Worm (Caenorhabditis elegans) whole organism, late embryonic: ENCODE measurements around the gene C27B7.9.

Source experiments
- F13H6.1 ChIP-seq: sonication (generic microtip); optimal IDR thresholded peaks from 2 replicates; lab custom pipeline; 2016; ENCODE audit warnings: missing genetic modification characterization, missing compliant biosample characterization
- K09A11.1 ChIP-seq: sonication (generic microtip); optimal IDR thresholded peaks from 2 replicates; lab custom pipeline; 2017; ENCODE audit warnings: antibody characterized with exemption, mild to moderate bottlenecking, missing genetic modification characterization, missing compliant biosample characterization; ENCODE audit not compliant: insufficient read depth
- ceh-30 ChIP-seq: fragments of 150-350 bp; optimal IDR thresholded peaks from 2 replicates; lab custom pipeline; 2014; ENCODE audit warnings: missing biosample characterization, missing genetic modification characterization
- elt-2 ChIP-seq: sonication (generic microtip); optimal IDR thresholded peaks from 2 replicates; lab custom pipeline; 2016; ENCODE audit warnings: missing genetic modification reagents, missing genetic modification characterization, missing compliant biosample characterization
- eyg-1 ChIP-seq: sonication (generic microtip); optimal IDR thresholded peaks from 2 replicates; lab custom pipeline; 2016; ENCODE audit warnings: missing genotype, missing genetic modification characterization, missing compliant biosample characterization
- fkh-10 ChIP-seq: fragments of 150-350 bp; optimal IDR thresholded peaks from 2 replicates; lab custom pipeline; 2014; ENCODE audit warnings: missing biosample characterization, missing genetic modification reagents, missing genetic modification characterization
- gmeb-2 ChIP-seq: sonication (generic microtip); optimal IDR thresholded peaks from 2 replicates; lab custom pipeline; 2016; ENCODE audit warnings: missing genetic modification characterization, inconsistent platforms, missing compliant biosample characterization
- nhr-11 ChIP-seq: fragments of 150-350 bp; optimal IDR thresholded peaks from 2 replicates; lab custom pipeline; 2014; ENCODE audit warnings: missing biosample characterization, missing genetic modification characterization
- nhr-232 ChIP-seq: sonication (generic microtip); optimal IDR thresholded peaks from 2 replicates; lab custom pipeline; 2016; ENCODE audit warnings: missing genetic modification characterization, missing compliant biosample characterization
- rnt-1 ChIP-seq: sonication (generic microtip); optimal IDR thresholded peaks from 2 replicates; lab custom pipeline; 2016; ENCODE audit warnings: missing genetic modification characterization, missing compliant biosample characterization
- unc-55 ChIP-seq: sonication (generic microtip); optimal IDR thresholded peaks from 2 replicates; lab custom pipeline; 2017; ENCODE audit warnings: missing biosample characterization, missing genetic modification reagents, missing genetic modification characterization
- unc-86 ChIP-seq: sonication (generic microtip); optimal IDR thresholded peaks from 2 replicates; lab custom pipeline; 2016; ENCODE audit warnings: missing genetic modification characterization, missing compliant biosample characterization

- TF ChIP-seq F13H6.1 (tag; lab: Kevin White, UChicago) = no peak
- no peak for TF ChIP-seq ceh-30 (tag; lab: Kevin White, UChicago)
- no peak for TF ChIP-seq nhr-11 (tag; lab: Kevin White, UChicago)
- no peak for TF ChIP-seq fkh-10 (GFP tag; lab: Kevin White, UChicago)
- no peak for TF ChIP-seq unc-86 (tag; lab: Kevin White, UChicago)
- TF ChIP-seq unc-55 (GFP tag; lab: Kevin White, UChicago) = no peak
- no peak for TF ChIP-seq elt-2 (tag; lab: Kevin White, UChicago)
- TF ChIP-seq nhr-232 (tag; lab: Kevin White, UChicago) = no peak
- no peak for TF ChIP-seq K09A11.1
- TF ChIP-seq eyg-1 (tag; lab: Kevin White, UChicago) = no peak
- TF ChIP-seq rnt-1 (tag; lab: Kevin White, UChicago) = no peak
- no peak for TF ChIP-seq gmeb-2 (tag; lab: Kevin White, UChicago)
Measured at ce11 chrIV:8901346-8901745, 14.6 kb downstream of the C27B7.9 start, which contains the start of gene C27B7.5.
